Worm (Caenorhabditis elegans) whole organism, late embryonic: ENCODE results near the gene C24H11.1.
A peak's percentile ranks its signal among the peaks of the same experiment; 100 is the strongest.
"Not testable (repeated sequence)": the region's sequence is repeated elsewhere in the genome, so short reads cannot be mapped to it uniquely, and the experiment has no call there.

Experiments used
- C08G9.2 ChIP-seq: sonication (generic microtip); optimal IDR thresholded peaks from 2 replicates; lab custom pipeline; 2016; ENCODE audit warnings: mild to moderate bottlenecking, missing genetic modification characterization, moderate library complexity, missing compliant biosample characterization
- F13H6.1 ChIP-seq: sonication (generic microtip); optimal IDR thresholded peaks from 2 replicates; lab custom pipeline; 2016; ENCODE audit warnings: missing genetic modification characterization, missing compliant biosample characterization
- K02D7.2 ChIP-seq: sonication (generic microtip); optimal IDR thresholded peaks from 2 replicates; lab custom pipeline; 2017; ENCODE audit warnings: mild to moderate bottlenecking, missing genetic modification characterization, missing compliant biosample characterization
- K09A11.1 ChIP-seq: sonication (generic microtip); optimal IDR thresholded peaks from 2 replicates; lab custom pipeline; 2017; ENCODE audit warnings: antibody characterized with exemption, mild to moderate bottlenecking, missing genetic modification characterization, missing compliant biosample characterization; ENCODE audit not compliant: insufficient read depth
- T23F11.4 ChIP-seq: fragments of 200-800 bp; sonication (Bioruptor generic); optimal IDR thresholded peaks from 2 replicates; lab custom pipeline; 2018; ENCODE audit warnings: mild to moderate bottlenecking, missing genetic modification characterization, missing compliant biosample characterization
- ahr-1 ChIP-seq: sonication (generic microtip); optimal IDR thresholded peaks from 2 replicates; lab custom pipeline; 2016; ENCODE audit warnings: missing genetic modification characterization, missing compliant biosample characterization
- ceh-14 ChIP-seq: sonication (generic microtip); optimal IDR thresholded peaks from 2 replicates; lab custom pipeline; 2016; ENCODE audit warnings: missing genotype, missing genetic modification characterization, missing compliant biosample characterization
- ceh-18 ChIP-seq: sonication (generic microtip); optimal IDR thresholded peaks from 2 replicates; lab custom pipeline; 2016; ENCODE audit warnings: missing genetic modification characterization, missing compliant biosample characterization
- ceh-2 ChIP-seq: sonication (generic microtip); optimal IDR thresholded peaks from 2 replicates; lab custom pipeline; 2016; ENCODE audit warnings: missing genotype, missing genetic modification characterization, missing compliant biosample characterization
- ceh-24 ChIP-seq: sonication (generic microtip); optimal IDR thresholded peaks from 2 replicates; lab custom pipeline; 2016; ENCODE audit warnings: mild to moderate bottlenecking, missing genetic modification characterization, missing compliant biosample characterization
- ceh-31 ChIP-seq: sonication (generic microtip); optimal IDR thresholded peaks from 2 replicates; lab custom pipeline; 2016; ENCODE audit warnings: missing genetic modification characterization, missing compliant biosample characterization
- ceh-34 ChIP-seq: sonication (generic microtip); optimal IDR thresholded peaks from 2 replicates; lab custom pipeline; 2016; ENCODE audit warnings: mild to moderate bottlenecking, missing genetic modification characterization, missing compliant biosample characterization
- ceh-48 ChIP-seq: sonication (generic microtip); optimal IDR thresholded peaks from 2 replicates; lab custom pipeline; 2016; ENCODE audit warnings: missing genetic modification characterization, inconsistent platforms, missing compliant biosample characterization
- elt-2 ChIP-seq: sonication (generic microtip); optimal IDR thresholded peaks from 2 replicates; lab custom pipeline; 2016; ENCODE audit warnings: missing genetic modification reagents, missing genetic modification characterization, missing compliant biosample characterization
- ets-4 ChIP-seq: sonication (generic microtip); optimal IDR thresholded peaks from 2 replicates; lab custom pipeline; 2016; ENCODE audit warnings: missing genetic modification characterization, missing compliant biosample characterization
- eyg-1 ChIP-seq: sonication (generic microtip); optimal IDR thresholded peaks from 2 replicates; lab custom pipeline; 2016; ENCODE audit warnings: missing genotype, missing genetic modification characterization, missing compliant biosample characterization
- fax-1 ChIP-seq: sonication (generic microtip); optimal IDR thresholded peaks from 2 replicates; lab custom pipeline; 2016; ENCODE audit warnings: missing genotype, missing genetic modification characterization, missing compliant biosample characterization
- fkh-6 ChIP-seq: sonication (generic microtip); optimal IDR thresholded peaks from 2 replicates; lab custom pipeline; 2016; ENCODE audit warnings: missing genetic modification characterization, missing compliant biosample characterization
- gmeb-2 ChIP-seq: sonication (generic microtip); optimal IDR thresholded peaks from 2 replicates; lab custom pipeline; 2016; ENCODE audit warnings: missing genetic modification characterization, inconsistent platforms, missing compliant biosample characterization
- hlh-30 ChIP-seq: sonication (generic microtip); optimal IDR thresholded peaks from 2 replicates; lab custom pipeline; 2017; ENCODE audit warnings: antibody characterized with exemption, missing genetic modification characterization, missing compliant biosample characterization; ENCODE audit not compliant: insufficient read depth
- hlh-6 ChIP-seq: sonication (generic microtip); optimal IDR thresholded peaks from 2 replicates; lab custom pipeline; 2016; ENCODE audit warnings: missing genotype, missing genetic modification characterization, missing compliant biosample characterization
- hlh-8 ChIP-seq: sonication (generic microtip); optimal IDR thresholded peaks from 2 replicates; lab custom pipeline; 2016; ENCODE audit warnings: missing genotype, missing genetic modification characterization, missing compliant biosample characterization
- mec-3 ChIP-seq: sonication (generic microtip); optimal IDR thresholded peaks from 2 replicates; lab custom pipeline; 2016; ENCODE audit warnings: borderline replicate concordance, missing genetic modification characterization, missing compliant biosample characterization
- nfya-1 ChIP-seq: sonication (generic microtip); optimal IDR thresholded peaks from 2 replicates; lab custom pipeline; 2017; ENCODE audit warnings: missing genetic modification characterization, mild to moderate bottlenecking, missing compliant biosample characterization, antibody characterized with exemption, moderate library complexity
- nhr-232 ChIP-seq: sonication (generic microtip); optimal IDR thresholded peaks from 2 replicates; lab custom pipeline; 2016; ENCODE audit warnings: missing genetic modification characterization, missing compliant biosample characterization
- odd-2 ChIP-seq: sonication (generic microtip); optimal IDR thresholded peaks from 2 replicates; lab custom pipeline; 2017; ENCODE audit warnings: antibody characterized with exemption, mild to moderate bottlenecking, missing genetic modification characterization, missing compliant biosample characterization
- pax-1 ChIP-seq: fragments of 150-350 bp; optimal IDR thresholded peaks from 2 replicates; lab custom pipeline; 2014; ENCODE audit warnings: missing biosample characterization, missing genetic modification characterization
- pqm-1 ChIP-seq: sonication (generic microtip); optimal IDR thresholded peaks from 2 replicates; lab custom pipeline; 2016; ENCODE audit warnings: missing genetic modification characterization, missing compliant biosample characterization
- pros-1 ChIP-seq: fragments of 150-350 bp; optimal IDR thresholded peaks from 2 replicates; lab custom pipeline; 2014; ENCODE audit warnings: missing biosample characterization, missing genetic modification reagents, missing genetic modification characterization
- ref-2 ChIP-seq: sonication (generic microtip); optimal IDR thresholded peaks from 2 replicates; lab custom pipeline; 2016; ENCODE audit warnings: missing genetic modification characterization, missing compliant biosample characterization
- rnt-1 ChIP-seq: sonication (generic microtip); optimal IDR thresholded peaks from 2 replicates; lab custom pipeline; 2016; ENCODE audit warnings: missing genetic modification characterization, missing compliant biosample characterization
- sox-4 ChIP-seq: sonication (generic microtip); optimal IDR thresholded peaks from 2 replicates; lab custom pipeline; 2017; ENCODE audit warnings: mild to moderate bottlenecking, missing genetic modification characterization, inconsistent platforms, missing compliant biosample characterization
- tbx-2 ChIP-seq: sonication (generic microtip); optimal IDR thresholded peaks from 2 replicates; lab custom pipeline; 2016; ENCODE audit warnings: missing genetic modification characterization, missing compliant biosample characterization
- tbx-7 ChIP-seq: sonication (generic microtip); optimal IDR thresholded peaks from 2 replicates; lab custom pipeline; 2016; ENCODE audit warnings: missing genotype, missing genetic modification characterization, missing compliant biosample characterization
- ttx-3 ChIP-seq: sonication (generic microtip); optimal IDR thresholded peaks from 2 replicates; lab custom pipeline; 2016; ENCODE audit warnings: missing genetic modification reagents, missing genetic modification characterization, missing compliant biosample characterization
- unc-3 ChIP-seq, 2 experiments: fragments of 200-800 bp in 1 of 2; sonication (Bioruptor generic) in 1 of 2; sonication (generic microtip) in 1 of 2; conservative IDR thresholded peaks in 1 of 2; optimal IDR thresholded peaks in 1 of 2; 2 replicates each; pipeline versions ENCODE4 v1.3.6 to Lab custom; 2016 to 2022; ENCODE audit warnings: missing compliant biosample characterization in 2 of 2, missing genetic modification characterization in 2 of 2, missing genetic modification reagents in 1 of 2
- unc-42 ChIP-seq: sonication (generic microtip); optimal IDR thresholded peaks from 2 replicates; lab custom pipeline; 2016; ENCODE audit warnings: missing genotype, missing genetic modification characterization, missing compliant biosample characterization
- unc-55 ChIP-seq: sonication (generic microtip); optimal IDR thresholded peaks from 2 replicates; lab custom pipeline; 2017; ENCODE audit warnings: missing biosample characterization, missing genetic modification reagents, missing genetic modification characterization
- zip-5 ChIP-seq: sonication (generic microtip); optimal IDR thresholded peaks from 2 replicates; lab custom pipeline; 2016; ENCODE audit warnings: missing genetic modification characterization, missing compliant biosample characterization
- ztf-16 ChIP-seq: sonication (generic microtip); optimal IDR thresholded peaks from 2 replicates; lab custom pipeline; 2017; ENCODE audit warnings: missing genetic modification characterization, missing compliant biosample characterization

C24H11.1 gene

ce11 chrIII:11787376-11787775 is at the start of gene C24H11.1:
Gene C24H11.1, plus strand, starts transcription at chrIII:11787676.
- not testable (repeated sequence) for TF ChIP-seq ceh-48 (tag; lab: Kevin White, UChicago); T23F11.4 (GFP tag; lab: Kevin White, UChicago); K09A11.1 (tag; lab: Kevin White, UChicago)

- TF ChIP-seq ttx-3 (tag; lab: Kevin White, UChicago) = no peak
- TF ChIP-seq ceh-18 (tag; lab: Kevin White, UChicago) = peak; percentile 24
- TF ChIP-seq ahr-1 = no peak
- TF ChIP-seq nfya-1 (tag; lab: Kevin White, UChicago) = peak; percentile 11
- TF ChIP-seq hlh-6 = no peak
- TF ChIP-seq ceh-24 = no peak
- no peak for TF ChIP-seq ets-4 (tag; lab: Kevin White, UChicago)
- TF ChIP-seq elt-2 = no peak
Measured at ce11 chrIII:11738482-11738881, 49.0 kb upstream of the C24H11.1 start.

ce11 chrIII:11740868-11741267 is 46.6 kb upstream of the C24H11.1 start:
- TF ChIP-seq pax-1 (no peak), nhr-232 (no peak), ceh-18 (tag; lab: Kevin White, UChicago) (no peak)

ce11 chrIII:11742191-11742590 is 45.3 kb upstream of the C24H11.1 start:
- TF ChIP-seq unc-3 (GFP tag; conservative IDR thresholded peaks at IDR 0.05; lab: Robert Waterston, UW) = no peak
- TF ChIP-seq unc-3 (tag; optimal IDR thresholded peaks at IDR 0.05; lab: Kevin White, UChicago) = no peak
- no peak for TF ChIP-seq ahr-1
- TF ChIP-seq, all 69 proteins: peak for 0

- no peak for TF ChIP-seq sox-4 (tag; lab: Kevin White, UChicago)
- TF ChIP-seq nfya-1 (tag; lab: Kevin White, UChicago) = peak; percentile 15
- TF ChIP-seq fax-1 = peak; percentile 49
- TF ChIP-seq ref-2 (tag; lab: Kevin White, UChicago) = peak; percentile 83
- no peak for TF ChIP-seq K09A11.1 (tag; lab: Kevin White, UChicago)
- peak; percentile 92 for TF ChIP-seq ceh-2
- peak; percentile 96 for TF ChIP-seq ceh-31
- no peak for TF ChIP-seq K02D7.2 (tag; lab: Kevin White, UChicago)
- peak; percentile 23 for TF ChIP-seq gmeb-2
- TF ChIP-seq ztf-16 (tag; lab: Kevin White, UChicago) = peak; percentile 40
- TF ChIP-seq ceh-18 (tag; lab: Kevin White, UChicago) = peak; percentile 29
- TF ChIP-seq pax-1 = no peak
- peak; percentile 66 for TF ChIP-seq rnt-1
- TF ChIP-seq elt-2 = peak; percentile 55
- TF ChIP-seq tbx-2 = peak; percentile 90
- TF ChIP-seq pros-1 (tag; lab: Kevin White, UChicago) = no peak
- peak; percentile 86 for TF ChIP-seq tbx-7 (tag; lab: Kevin White, UChicago)
- TF ChIP-seq eyg-1 = peak; percentile 26
- TF ChIP-seq mec-3 = peak; percentile 74
- TF ChIP-seq pqm-1 (tag; lab: Kevin White, UChicago) = peak; percentile 43
- peak; percentile 80 for TF ChIP-seq zip-5 (tag; lab: Kevin White, UChicago)
- TF ChIP-seq F13H6.1 (tag; lab: Kevin White, UChicago) = peak; percentile 46
- peak; percentile 95 for TF ChIP-seq C08G9.2 (tag; lab: Kevin White, UChicago)
- TF ChIP-seq fkh-6 (tag; lab: Kevin White, UChicago) = peak; percentile 11
- peak; percentile 71 for TF ChIP-seq ceh-14 (tag; lab: Kevin White, UChicago)
- TF ChIP-seq ets-4 (tag; lab: Kevin White, UChicago) = peak; percentile 96
- peak; percentile 71 for TF ChIP-seq unc-42 (tag; lab: Kevin White, UChicago)
- no peak for TF ChIP-seq hlh-30
- TF ChIP-seq hlh-6 = no peak
- no peak for TF ChIP-seq ceh-24
- peak; percentile 6 for TF ChIP-seq unc-55 (GFP tag; lab: Kevin White, UChicago)
- peak; percentile 36 for TF ChIP-seq ceh-34
- no peak for TF ChIP-seq ahr-1
- peak; percentile 77 for TF ChIP-seq hlh-8 (tag; lab: Kevin White, UChicago)
- no peak for TF ChIP-seq odd-2 (tag; lab: Kevin White, UChicago)
Measured at ce11 chrIII:11746718-11747117, 40.8 kb upstream of the C24H11.1 start, which contains the start of gene mrt-2. Gene mrt-2, plus strand, starts transcription at chrIII:11746766.
